Worm (Caenorhabditis elegans): ENCODE measurements around the gene K02F3.12.
A peak's percentile ranks its signal among the peaks of the same experiment; 100 is the strongest.

K02F3.12 gene

ce11 chrIII:835713-836278 lies 20.6 kb upstream of the K02F3.12 start (continued):
- 0 out of 2 replicates have a peak, but pooled peaks have one; percentile 36 for TF ChIP-seq B0019.2 (GFP tag; conservative IDR thresholded peaks at IDR 0.05)
- peak; percentile 94 for TF ChIP-seq madf-3 (GFP tag; IDR thresholded peaks at IDR 0.05)
- peak; percentile 84 for TF ChIP-seq K12H6.12 (tag; optimal IDR thresholded peaks at IDR 0.05)
- 0 out of 2 replicates have a peak, but pooled peaks have one; percentile 78 for TF ChIP-seq lag-1 (GFP tag; IDR thresholded peaks at IDR 0.05)
- TF ChIP-seq repo-1 (tag; optimal IDR thresholded peaks at IDR 0.05), result peak; percentile 99
- peak; percentile 100 for TF ChIP-seq zim-3 (tag; optimal IDR thresholded peaks at IDR 0.05)
- TF ChIP-seq bed-1 (GFP tag; IDR thresholded peaks at IDR 0.05), result peak; percentile 74; the same call in 1 of the 2 replicates
- peak; percentile 74 for TF ChIP-seq tbp1 (GFP tag; optimal IDR thresholded peaks at IDR 0.05)
- peak; percentile 75 for TF ChIP-seq hmg-20 (GFP tag; IDR thresholded peaks at IDR 0.05)
- TF ChIP-seq atf-7 (tag; optimal IDR thresholded peaks at IDR 0.05), result peak; percentile 99
- peak; percentile 97 for TF ChIP-seq lin-26 (GFP tag; IDR thresholded peaks at IDR 0.05)
- TF ChIP-seq Y53F4B.3 (GFP tag; IDR thresholded peaks at IDR 0.05), result no peak
- no peak for TF ChIP-seq D2030.7 (GFP tag; IDR thresholded peaks at IDR 0.05)
- TF ChIP-seq Y79H2A.3 (GFP tag; conservative IDR thresholded peaks at IDR 0.05), result peak; percentile 90
- peak; percentile 79 for TF ChIP-seq madf-6 (GFP tag; IDR thresholded peaks at IDR 0.05)
- no peak for TF ChIP-seq efl-1 (GFP tag; optimal IDR thresholded peaks at IDR 0.05)
- peak; percentile 92 for TF ChIP-seq ztf-25 (GFP tag; IDR thresholded peaks at IDR 0.05)
- peak; percentile 68; the same call in 1 of the 2 replicates for TF ChIP-seq attf-6 (GFP tag; IDR thresholded peaks at IDR 0.05)
- TF ChIP-seq Y56A3A.18 (GFP tag; IDR thresholded peaks at IDR 0.05), result peak; percentile 98
- peak; percentile 93 for TF ChIP-seq C17E4.6 (GFP tag; IDR thresholded peaks at IDR 0.05)
- peak; percentile 62 for TF ChIP-seq pha-4 (tag; optimal IDR thresholded peaks at IDR 0.05)
- TF ChIP-seq C06A6.2 (GFP tag; conservative IDR thresholded peaks at IDR 0.05), result peak; percentile 90
- TF ChIP-seq athp-1 (tag; optimal IDR thresholded peaks at IDR 0.05), result peak; percentile 99
- peak; percentile 92 for TF ChIP-seq dox-1 (GFP tag; IDR thresholded peaks at IDR 0.05)
- TF ChIP-seq ZK185.1 (tag; optimal IDR thresholded peaks at IDR 0.05; ENCODE audit: poor library complexity, severe bottlenecking), result peak; percentile 61
- peak; percentile 83 for TF ChIP-seq cebp-1 (GFP tag; IDR thresholded peaks at IDR 0.05)
- peak; percentile 93 for TF ChIP-seq cebp-1 (tag; optimal IDR thresholded peaks at IDR 0.05)
- TF ChIP-seq F57C9.4 (tag; optimal IDR thresholded peaks at IDR 0.05), result peak; percentile 98
- peak; percentile 95 for TF ChIP-seq K11D2.4 (GFP tag; IDR thresholded peaks at IDR 0.05)
- TF ChIP-seq nhr-80 (tag; optimal IDR thresholded peaks at IDR 0.05), result peak; percentile 31
- TF ChIP-seq tbx-9 (tag; optimal IDR thresholded peaks at IDR 0.05; ENCODE audit: borderline replicate concordance), result peak; percentile 97
- TF ChIP-seq egrh-3 (GFP tag; IDR thresholded peaks at IDR 0.05), result peak; percentile 34; the same call in 1 of the 2 replicates
- peak; percentile 99 for TF ChIP-seq nfyb-1 (GFP tag; IDR thresholded peaks at IDR 0.05)
- peak; percentile 23 for TF ChIP-seq lsl-1 (GFP tag; optimal IDR thresholded peaks at IDR 0.05)
- peak; percentile 89 for TF ChIP-seq egl-18 (GFP tag; IDR thresholded peaks at IDR 0.05)
- TF ChIP-seq lsy-27 (tag; optimal IDR thresholded peaks at IDR 0.05; ENCODE audit: borderline replicate concordance, insufficient read depth), result no peak
- peak in 2 of 3 experiments; percentile 36 to 47 for TF ChIP-seq lin-35 (GFP tag; optimal IDR thresholded peaks at IDR 0.05)
- TF ChIP-seq nhr-120 (GFP tag; IDR thresholded peaks at IDR 0.05), result peak; percentile 92; the same call in 1 of the 2 replicates
- peak; percentile 86 for TF ChIP-seq cebp-2 (GFP tag; IDR thresholded peaks at IDR 0.05)
- TF ChIP-seq ztf-22 (GFP tag; optimal IDR thresholded peaks at IDR 0.05), result peak; percentile 92
- TF ChIP-seq let-607 (tag; optimal IDR thresholded peaks at IDR 0.05), result peak; percentile 68 to 83
- TF ChIP-seq xnd-1 (tag; optimal IDR thresholded peaks at IDR 0.05), result no peak

Measured in whole organism, young adult.